Worm (Caenorhabditis elegans): ENCODE results near the gene sra-29.

The sra-29 gene

DNA sequence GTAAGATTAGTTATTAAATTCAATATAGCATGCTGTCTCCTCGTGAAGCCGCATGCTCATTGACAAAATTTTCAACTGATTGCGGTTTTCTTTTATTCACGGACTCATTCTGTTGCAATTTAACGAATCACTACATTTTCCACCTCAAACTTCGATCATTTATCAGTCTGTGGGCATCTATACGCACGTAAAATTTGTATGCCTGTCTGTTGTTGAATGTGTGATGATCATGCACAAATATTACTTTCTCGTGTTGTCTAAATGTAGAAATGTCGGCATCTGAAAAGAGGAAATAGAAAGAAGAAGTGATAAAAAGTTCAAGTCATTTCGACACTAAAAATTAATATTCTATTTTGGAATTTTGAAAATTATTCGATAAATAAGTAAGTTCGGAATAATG, 37.0 kb upstream of the sra-29 start:
- no peak for TF ChIP-seq B0310.2 (tag; optimal IDR thresholded peaks at IDR 0.05)
- TF ChIP-seq ceh-36 (tag; optimal IDR thresholded peaks at IDR 0.05), result no peak
- no peak for TF ChIP-seq hmbx-1 (tag; optimal IDR thresholded peaks at IDR 0.05)
- TF ChIP-seq hnd-1 (tag; optimal IDR thresholded peaks at IDR 0.05), result no peak
- no peak for TF ChIP-seq tbx-37 (GFP tag; conservative IDR thresholded peaks at IDR 0.05)
- no peak for TF ChIP-seq F13C5.2 (tag; optimal IDR thresholded peaks at IDR 0.05)
- TF ChIP-seq pes-1 (GFP tag; IDR thresholded peaks at IDR 0.05), result no peak
- no peak for TF ChIP-seq tbx-11 (GFP tag; IDR thresholded peaks at IDR 0.05)
- TF ChIP-seq ama-1 (optimal IDR thresholded peaks at IDR 0.05), result no peak
- no peak for TF ChIP-seq flt-1 (GFP tag; IDR thresholded peaks at IDR 0.05)
- no peak for TF ChIP-seq aly-1 (tag; optimal IDR thresholded peaks at IDR 0.05)
- TF ChIP-seq tra-4 (tag; optimal IDR thresholded peaks at IDR 0.05), result no peak
- no peak for TF ChIP-seq sea-1 (GFP tag; conservative IDR thresholded peaks at IDR 0.05)
- no peak for TF ChIP-seq ets-7 (tag; optimal IDR thresholded peaks at IDR 0.05)
- no peak for TF ChIP-seq hmg-4 (GFP tag; optimal IDR thresholded peaks at IDR 0.05)
- TF ChIP-seq scrt-1 (GFP tag; IDR thresholded peaks at IDR 0.05), result no peak
- TF ChIP-seq ceh-13 (GFP tag; optimal IDR thresholded peaks at IDR 0.05), result no peak

DNA sequence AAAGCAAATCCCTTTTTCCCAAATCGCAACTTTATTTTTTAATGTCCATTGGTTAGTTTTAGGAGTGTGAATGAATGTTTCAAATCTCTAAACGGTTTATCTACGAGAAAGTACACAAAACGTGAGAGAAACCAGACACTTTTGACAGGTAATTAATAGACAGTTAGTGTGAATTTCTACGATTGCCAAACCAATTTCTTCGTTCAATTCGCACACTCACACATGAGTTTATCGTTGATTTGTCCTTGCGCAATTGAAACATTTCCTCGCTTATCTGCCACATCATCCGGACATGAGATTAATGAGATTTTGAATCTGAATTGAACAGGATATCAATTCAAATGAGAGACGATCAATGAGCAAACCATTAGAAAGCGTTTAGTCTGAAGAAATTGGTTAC, 34.7 kb upstream of the sra-29 start:
- no peak for TF ChIP-seq ceh-13 (GFP tag; optimal IDR thresholded peaks at IDR 0.05)
- no peak for TF ChIP-seq sea-1 (GFP tag; conservative IDR thresholded peaks at IDR 0.05)
- TF ChIP-seq hnd-1 (tag; optimal IDR thresholded peaks at IDR 0.05), result no peak
- no peak for TF ChIP-seq B0310.2 (tag; optimal IDR thresholded peaks at IDR 0.05)

ce11 chrII:6609315-6609842, 33.8 kb upstream of the sra-29 start, which contains the start of gene epg-5:
Gene epg-5, minus strand, starts transcription at chrII:6609365.
- no peak for TF ChIP-seq pes-1 (GFP tag; IDR thresholded peaks at IDR 0.05)
- TF ChIP-seq tbx-11 (GFP tag; IDR thresholded peaks at IDR 0.05), result no peak
- no peak for TF ChIP-seq hmbx-1 (tag; optimal IDR thresholded peaks at IDR 0.05)

DNA sequence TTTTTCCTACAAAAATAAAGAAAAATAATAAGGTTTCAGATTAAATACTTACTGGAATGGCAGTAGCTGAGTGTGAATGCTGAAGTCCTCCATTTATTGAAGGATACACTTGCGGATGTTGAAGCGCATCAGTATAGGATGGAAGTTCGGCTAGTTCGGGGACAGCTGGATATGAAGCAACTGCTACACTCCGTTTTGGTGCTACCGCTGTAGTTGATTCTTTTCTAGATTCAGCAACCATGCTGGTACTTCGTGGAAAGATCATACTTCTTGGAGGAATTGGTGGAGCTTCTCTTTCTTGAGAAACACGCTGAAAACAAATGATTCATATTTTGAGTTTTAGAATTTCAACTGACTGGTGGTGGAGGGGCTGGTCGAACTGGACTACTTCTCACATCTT, 33.1 kb upstream of the sra-29 start:
- no peak for TF ChIP-seq tbx-37 (GFP tag; conservative IDR thresholded peaks at IDR 0.05)
- no peak for TF ChIP-seq scrt-1 (GFP tag; IDR thresholded peaks at IDR 0.05)
- no peak for TF ChIP-seq ama-1 (optimal IDR thresholded peaks at IDR 0.05)

ce11 chrII:6600973-6601372, 25.4 kb upstream of the sra-29 start, which contains the start of gene vps-33.2:
Gene vps-33.2, plus strand, starts transcription at chrII:6601216.
- TF ChIP-seq F13C5.2 (tag; optimal IDR thresholded peaks at IDR 0.05) (no peak), hnd-1 (tag; optimal IDR thresholded peaks at IDR 0.05) (no peak), ceh-13 (GFP tag; optimal IDR thresholded peaks at IDR 0.05) (no peak), hmg-4 (GFP tag; optimal IDR thresholded peaks at IDR 0.05) (no peak), B0310.2 (tag; optimal IDR thresholded peaks at IDR 0.05) (no peak), ama-1 (optimal IDR thresholded peaks at IDR 0.05) (no peak), sea-1 (GFP tag; conservative IDR thresholded peaks at IDR 0.05) (no peak), aly-1 (tag; optimal IDR thresholded peaks at IDR 0.05) (no peak), flt-1 (GFP tag; IDR thresholded peaks at IDR 0.05) (no peak), pes-1 (GFP tag; IDR thresholded peaks at IDR 0.05) (no peak), tra-4 (tag; optimal IDR thresholded peaks at IDR 0.05) (no peak), tbx-11 (GFP tag; IDR thresholded peaks at IDR 0.05) (no peak), ceh-36 (tag; optimal IDR thresholded peaks at IDR 0.05) (no peak), ets-7 (tag; optimal IDR thresholded peaks at IDR 0.05) (no peak), tbx-37 (GFP tag; conservative IDR thresholded peaks at IDR 0.05) (no peak), hmbx-1 (tag; optimal IDR thresholded peaks at IDR 0.05) (no peak)

DNA sequence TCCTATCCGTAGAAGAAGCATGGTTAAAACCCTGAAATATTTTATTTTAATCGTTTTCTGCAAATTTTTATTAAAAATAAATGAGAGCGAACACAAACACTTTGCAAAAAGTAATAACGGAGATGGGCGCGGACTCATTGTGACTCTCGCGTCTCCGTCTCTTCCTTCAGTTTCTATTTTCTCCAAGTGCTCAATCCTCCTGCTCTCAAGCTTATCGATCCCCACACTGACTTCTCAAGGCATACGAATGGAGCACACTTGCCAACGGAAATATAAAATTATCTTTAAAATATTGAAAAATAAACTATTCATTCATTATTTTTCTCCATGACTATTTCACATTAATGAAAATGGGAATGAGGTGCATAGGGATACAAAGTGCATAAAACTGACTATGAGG, 22.5 kb upstream of the sra-29 start, which contains the start of gene dnj-8:
Gene dnj-8, minus strand, starts transcription at position 31 of the 400 bp plus-strand sequence.
- no peak for TF ChIP-seq aly-1 (tag; optimal IDR thresholded peaks at IDR 0.05)
- no peak for TF ChIP-seq scrt-1 (GFP tag; IDR thresholded peaks at IDR 0.05)
- TF ChIP-seq ets-7 (tag; optimal IDR thresholded peaks at IDR 0.05), result no peak

DNA sequence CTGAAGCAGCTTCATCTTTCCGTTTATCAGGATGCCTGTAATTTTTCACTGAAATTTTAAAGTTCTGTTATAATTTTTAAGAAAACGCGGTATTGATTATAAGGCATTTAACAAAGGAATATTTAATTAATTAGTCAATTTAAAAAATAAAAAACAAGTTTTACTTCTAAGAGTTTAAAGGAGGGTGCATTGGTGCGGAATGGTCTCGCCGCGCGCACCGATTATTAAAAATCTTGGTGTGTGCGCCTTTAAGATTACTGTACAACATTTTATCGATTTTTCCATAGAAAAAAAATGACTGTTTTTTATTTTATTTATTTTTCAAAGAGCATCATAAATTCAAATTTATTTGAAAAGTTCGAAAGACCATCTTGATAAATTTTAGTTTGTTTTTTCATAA, 22.0 kb upstream of the sra-29 start:
- TF ChIP-seq tra-4 (tag; optimal IDR thresholded peaks at IDR 0.05), result no peak
- no peak for TF ChIP-seq flt-1 (GFP tag; IDR thresholded peaks at IDR 0.05)
- TF ChIP-seq aly-1 (tag; optimal IDR thresholded peaks at IDR 0.05), result no peak
- no peak for TF ChIP-seq hmbx-1 (tag; optimal IDR thresholded peaks at IDR 0.05)
- TF ChIP-seq hnd-1 (tag; optimal IDR thresholded peaks at IDR 0.05), result no peak
- TF ChIP-seq sea-1 (GFP tag; conservative IDR thresholded peaks at IDR 0.05), result no peak
- TF ChIP-seq B0310.2 (tag; optimal IDR thresholded peaks at IDR 0.05), result no peak
- TF ChIP-seq ceh-13 (GFP tag; optimal IDR thresholded peaks at IDR 0.05), result no peak
- TF ChIP-seq tbx-37 (GFP tag; conservative IDR thresholded peaks at IDR 0.05), result no peak
- TF ChIP-seq scrt-1 (GFP tag; IDR thresholded peaks at IDR 0.05), result no peak
- no peak for TF ChIP-seq hmg-4 (GFP tag; optimal IDR thresholded peaks at IDR 0.05)
- no peak for TF ChIP-seq tbx-11 (GFP tag; IDR thresholded peaks at IDR 0.05)
- no peak for TF ChIP-seq ama-1 (optimal IDR thresholded peaks at IDR 0.05)
- no peak for TF ChIP-seq ceh-36 (tag; optimal IDR thresholded peaks at IDR 0.05)
- no peak for TF ChIP-seq pes-1 (GFP tag; IDR thresholded peaks at IDR 0.05)
- TF ChIP-seq F13C5.2 (tag; optimal IDR thresholded peaks at IDR 0.05), result no peak
- TF ChIP-seq ets-7 (tag; optimal IDR thresholded peaks at IDR 0.05), result no peak

DNA sequence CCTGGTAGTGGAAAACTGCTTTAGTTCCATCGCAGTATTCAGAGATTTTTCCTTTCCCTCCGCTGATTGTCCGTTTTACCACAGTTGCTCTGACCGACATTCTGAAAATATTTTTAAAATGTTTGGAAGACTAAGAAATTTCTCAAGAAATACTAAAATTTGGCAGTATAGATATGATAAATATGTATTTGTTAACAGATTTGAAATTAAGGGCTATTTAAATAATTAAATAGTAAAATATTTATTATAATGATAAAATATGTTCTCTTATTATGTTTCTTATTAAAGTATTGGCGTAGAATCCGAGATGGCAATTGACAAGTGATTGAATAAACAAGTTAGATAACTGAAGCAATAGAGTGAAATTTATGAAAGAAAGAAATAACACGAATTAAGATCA, 18.6 kb upstream of the sra-29 start, which contains the start of gene aipr-1:
Gene aipr-1, minus strand, starts transcription at position 101 of the 400 bp plus-strand sequence.
- TF ChIP-seq F13C5.2 (tag; optimal IDR thresholded peaks at IDR 0.05) (no peak), scrt-1 (GFP tag; IDR thresholded peaks at IDR 0.05) (no peak), pes-1 (GFP tag; IDR thresholded peaks at IDR 0.05) (no peak), ets-7 (tag; optimal IDR thresholded peaks at IDR 0.05) (no peak), ceh-13 (GFP tag; optimal IDR thresholded peaks at IDR 0.05) (no peak), tra-4 (tag; optimal IDR thresholded peaks at IDR 0.05) (no peak), aly-1 (tag; optimal IDR thresholded peaks at IDR 0.05) (no peak), tbx-11 (GFP tag; IDR thresholded peaks at IDR 0.05) (no peak), tbx-37 (GFP tag; conservative IDR thresholded peaks at IDR 0.05) (no peak)
